Fruit fly (Drosophila melanogaster): ENCODE data around the gene CG7011.

The CG7011 gene

dm6 chr3L:15125717-15126116 lies 37.7 kb downstream of the CG7011 start:
- TF ChIP-seq CG17801 (GFP tag; optimal IDR thresholded peaks at IDR 0.05; ENCODE audit: partially characterized antibody), result no peak

- no peak for TF ChIP-seq CG17801 (GFP tag; optimal IDR thresholded peaks at IDR 0.05; ENCODE audit: partially characterized antibody)
These were observed 38.3 kb downstream of the CG7011 start, which contains the start of gene CG16959 for dm6 chr3L:15125077-15125652. CG16959 (minus strand) TSS chr3L:15125321.

- no peak for TF ChIP-seq CG17801 (GFP tag; optimal IDR thresholded peaks at IDR 0.05; ENCODE audit: partially characterized antibody)
These were observed 39.7 kb downstream of the CG7011 start for dm6 chr3L:15123736-15124135.

- TF ChIP-seq CG17801 (GFP tag; optimal IDR thresholded peaks at IDR 0.05; ENCODE audit: partially characterized antibody), result no peak
These were observed 42.2 kb downstream of the CG7011 start, which contains the start of gene CG32847 for dm6 chr3L:15121272-15121671. CG32847 (plus strand) TSS chr3L:15121572.

DNA sequence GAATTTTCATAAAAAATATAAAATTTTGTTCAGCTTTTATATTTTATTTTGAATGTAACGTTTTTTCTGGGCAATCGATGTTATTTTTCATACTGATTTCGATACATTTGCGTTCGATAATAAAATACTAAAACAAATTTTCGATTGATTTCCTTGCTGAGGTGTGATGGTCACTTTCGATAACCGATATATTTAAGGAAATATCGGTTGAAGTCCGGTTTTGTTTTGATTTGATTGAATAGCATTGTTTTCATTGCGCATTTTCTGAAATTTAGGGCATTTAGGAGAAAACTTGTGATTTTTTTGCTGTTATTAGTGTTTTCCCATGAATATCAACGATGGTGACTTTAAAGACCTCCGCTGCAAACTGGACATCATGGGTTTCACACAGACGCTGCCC lies 46.9 kb downstream of the CG7011 start, which contains the start of gene Cep135:
TSS of gene Cep135 (plus strand) at position 202 of the 400 bp plus-strand sequence.
- TF ChIP-seq CG17801 (GFP tag; optimal IDR thresholded peaks at IDR 0.05; ENCODE audit: partially characterized antibody), result no peak

DNA sequence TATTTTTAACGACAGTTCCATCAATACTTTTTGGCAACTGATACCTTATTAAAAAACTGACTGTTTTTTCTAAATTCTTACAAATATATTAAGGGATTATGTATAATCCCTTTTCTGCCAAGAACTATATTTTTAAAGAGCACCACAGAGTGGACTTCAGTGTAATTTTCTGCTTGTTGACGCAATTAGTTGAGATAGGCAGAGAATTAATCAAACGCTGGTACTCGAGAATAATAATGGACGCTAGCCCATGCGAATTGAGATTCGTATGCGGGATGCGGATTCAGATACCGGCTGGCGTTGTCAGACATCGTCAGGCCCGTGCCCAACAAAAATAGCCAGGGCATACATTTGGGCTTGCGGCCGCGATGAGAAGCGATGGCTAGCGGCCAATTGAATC lies 50.2 kb downstream of the CG7011 start, which contains the start of gene CG13458:
TSS of gene CG13458 (plus strand) at position 301 of the 400 bp plus-strand sequence.
- no peak for TF ChIP-seq CG17801 (GFP tag; optimal IDR thresholded peaks at IDR 0.05; ENCODE audit: partially characterized antibody)
